Worm (Caenorhabditis elegans): ENCODE data around the gene rpa-1.

DNA sequence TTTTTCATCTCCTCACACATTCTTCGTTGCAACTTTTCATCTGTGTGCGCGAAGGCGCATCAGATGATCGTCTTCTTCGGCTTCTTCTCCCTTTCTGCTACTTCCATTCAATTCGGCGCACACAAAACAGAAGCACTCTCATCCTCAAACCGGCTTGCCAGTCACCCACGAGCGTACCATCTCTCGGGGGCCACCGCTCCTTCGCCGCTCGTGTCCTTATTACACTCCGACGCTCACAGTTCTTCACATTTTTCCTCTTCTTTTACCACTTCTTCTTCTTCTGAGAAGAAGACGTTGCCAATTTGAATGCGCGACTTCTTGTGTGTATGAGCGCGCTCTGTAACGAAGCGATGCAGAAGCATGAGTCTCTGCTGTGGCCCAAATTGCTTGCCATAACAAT is 14.1 kb downstream of the rpa-1 start:
- TF ChIP-seq efl-1 (optimal IDR thresholded peaks at IDR 0.05) (no peak), efl-1 (GFP tag; optimal IDR thresholded peaks at IDR 0.05 in 1 of 2) (no peak), ztf-11 (tag; optimal IDR thresholded peaks at IDR 0.05) (no peak), blmp-1 (tag; optimal IDR thresholded peaks at IDR 0.05) (peak; percentile 16), lin-39 (tag; optimal IDR thresholded peaks at IDR 0.05) (no peak), dpl-1 (GFP tag; optimal IDR thresholded peaks at IDR 0.05) (no peak), elt-3 (tag; optimal IDR thresholded peaks at IDR 0.05) (no peak), nhr-77 (tag; optimal IDR thresholded peaks at IDR 0.05) (no peak), unc-30 (tag; optimal IDR thresholded peaks at IDR 0.05) (no peak), dsc-1 (tag; optimal IDR thresholded peaks at IDR 0.05) (no peak), sptf-1 (tag; optimal IDR thresholded peaks at IDR 0.05) (no peak), ama-1 (optimal IDR thresholded peaks at IDR 0.05) (no peak)

Measured in whole organism, L1 larva.